Worm (Caenorhabditis elegans) whole organism, midembryonic: ENCODE measurements around the gene Y32B12B.4.

Source experiments
- klf-2 ChIP-seq: fragments of 200-800 bp; sonication (Bioruptor generic); conservative IDR thresholded peaks from 2 replicates; pipeline ENCODE4 v1.3.6; 2022; ENCODE audit warnings: missing genetic modification reagents, missing genetic modification characterization, missing compliant biosample characterization
- ztf-23 ChIP-seq: fragments of 200-800 bp; sonication (Bioruptor generic); IDR thresholded peaks from 2 replicates; pipeline ENCODE4 v1.3.6; 2022; ENCODE audit warnings: missing genetic modification reagents, missing genetic modification characterization, missing compliant biosample characterization
- ztf-29 ChIP-seq: fragments of 200-800 bp; sonication (Bioruptor generic); IDR thresholded peaks from 2 replicates; pipeline ENCODE4 v1.3.6; 2022; ENCODE audit warnings: missing genetic modification reagents, missing genetic modification characterization, missing compliant biosample characterization

- TF ChIP-seq klf-2 (GFP tag; lab: Robert Waterston, UW) (no peak), ztf-23 (no peak), ztf-29 (GFP tag; lab: Robert Waterston, UW) (no peak)
Observed at ce11 chrV:16573168-16573567, 20.0 kb downstream of the Y32B12B.4 start, which contains the start of gene str-149.
